Worm (Caenorhabditis elegans) whole organism, L4 larva: ENCODE results near the gene rde-4.

Source experiments
- F44E2.7 ChIP-seq: fragments of 200-800 bp; sonication (Bioruptor generic); IDR thresholded peaks from 2 replicates; pipeline ENCODE4 v2.1.2; 2022; ENCODE audit warnings: missing genetic modification characterization, missing compliant biosample characterization
- Y75B8A.6 ChIP-seq: fragments of 200-800 bp; sonication (Bioruptor generic); IDR thresholded peaks from 2 replicates; pipeline ENCODE4 v1.3.6; 2022; ENCODE audit warnings: missing genetic modification reagents, missing genetic modification characterization, missing compliant biosample characterization
- daf-12 ChIP-seq: fragments of 150-350 bp; optimal IDR thresholded peaks from 2 replicates; lab custom pipeline; 2014; ENCODE audit warnings: missing biosample characterization, missing genetic modification reagents, missing genetic modification characterization
- egl-27 ChIP-seq: sonication (generic microtip); optimal IDR thresholded peaks from 3 replicates; lab custom pipeline; 2017; ENCODE audit warnings: missing biosample characterization, missing genetic modification reagents, missing genetic modification characterization
- fos-1 ChIP-seq: fragments of 150-350 bp; optimal IDR thresholded peaks from 2 replicates; lab custom pipeline; 2014; ENCODE audit warnings: missing biosample characterization, missing genetic modification characterization
- mep-1 ChIP-seq: fragments of 150-350 bp; sonication (generic microtip); optimal IDR thresholded peaks from 3 replicates; lab custom pipeline; 2014; ENCODE audit warnings: missing biosample characterization, missing genetic modification characterization
- pha-4 ChIP-seq, 2 experiments: fragments of 150-350 bp in 1 of 2; fragments of 200-800 bp in 1 of 2; sonication (Bioruptor generic) in 1 of 2; IDR thresholded peaks in 1 of 2; optimal IDR thresholded peaks in 1 of 2; 2 replicates each; pipeline versions ENCODE4 v1.3.6 to Lab custom; 2014 to 2022; ENCODE audit warnings: missing genetic modification characterization in 2 of 2, missing genetic modification reagents in 2 of 2, missing biosample characterization in 1 of 2, missing compliant biosample characterization in 1 of 2
- rbr-2 ChIP-seq: sonication (generic microtip); optimal IDR thresholded peaks from 2 replicates; lab custom pipeline; 2016; ENCODE audit warnings: missing genotype, missing genetic modification characterization, missing compliant biosample characterization
- sdz-12 ChIP-seq: fragments of 200-800 bp; sonication (Bioruptor generic); optimal IDR thresholded peaks from 2 replicates; lab custom pipeline; 2018; ENCODE audit warnings: mild to moderate bottlenecking, missing genetic modification characterization, missing compliant biosample characterization
- snpc-1.2 ChIP-seq: fragments of 200-800 bp; sonication (Bioruptor generic); IDR thresholded peaks from 2 replicates; pipeline ENCODE4 v1.3.6; 2022; ENCODE audit warnings: missing genetic modification reagents, missing genetic modification characterization, missing compliant biosample characterization
- ztf-7 ChIP-seq: fragments of 150-350 bp; optimal IDR thresholded peaks from 2 replicates; lab custom pipeline; 2014; ENCODE audit warnings: missing biosample characterization, missing genetic modification characterization

ce11 chrIII:10209703-10210102, 8.7 kb downstream of the rde-4 start, which contains the start of gene T20G5.9:
- TF ChIP-seq egl-27 (tag; lab: Kevin White, UChicago) = no peak
- TF ChIP-seq daf-12 (tag; lab: Kevin White, UChicago) = no peak
- TF ChIP-seq ztf-7 (tag; lab: Kevin White, UChicago) = no peak
- TF ChIP-seq fos-1 (tag; lab: Kevin White, UChicago) = no peak
- TF ChIP-seq mep-1 = no peak
- TF ChIP-seq F44E2.7 = no peak
- TF ChIP-seq pha-4 (GFP tag; IDR thresholded peaks at IDR 0.05; lab: Robert Waterston, UW) = no peak
- no peak for TF ChIP-seq pha-4 (tag; optimal IDR thresholded peaks at IDR 0.05; lab: Kevin White, UChicago)
- no peak for TF ChIP-seq sdz-12 (GFP tag; lab: Kevin White, UChicago)
- no peak for TF ChIP-seq rbr-2 (tag; lab: Kevin White, UChicago)
- TF ChIP-seq Y75B8A.6 (GFP tag; lab: Robert Waterston, UW) = no peak
- TF ChIP-seq snpc-1.2 (GFP tag; lab: Robert Waterston, UW) = no peak
